Worm (Caenorhabditis elegans) whole organism, L4/young adult: ENCODE data around the gene srt-22.

Source experiments
- W03F9.2 ChIP-seq: fragments of 150-350 bp; optimal IDR thresholded peaks from 2 replicates; lab custom pipeline; 2014; ENCODE audit warnings: missing biosample characterization, missing genetic modification characterization
- him-1 ChIP-seq: sonication (generic microtip); optimal IDR thresholded peaks from 2 replicates; lab custom pipeline; 2016; ENCODE audit warnings: missing genotype, missing genetic modification reagents, missing genetic modification characterization, missing compliant biosample characterization

ce11 chrV:15303625-15304024, 12.1 kb downstream of the srt-22 start, which contains the start of gene srx-48:
- no peak for TF ChIP-seq him-1 (tag; lab: Kevin White, UChicago)
- TF ChIP-seq W03F9.2 = no peak
